Worm (Caenorhabditis elegans): ENCODE data around the gene mrpl-48.

ce11 chrV:5606255-5606654 is 12.7 kb downstream of the mrpl-48 start, which contains the start of gene CD4.1:
- TF ChIP-seq egl-27 (tag; optimal IDR thresholded peaks at IDR 0.05) (no peak), unc-62 (GFP tag; optimal IDR thresholded peaks at IDR 0.05) (no peak), mab-9 (GFP tag; IDR thresholded peaks at IDR 0.05) (no peak), dpl-1 (GFP tag; optimal IDR thresholded peaks at IDR 0.05) (no peak)
